Fruit fly (Drosophila melanogaster) whole organism, embryonic: ENCODE measurements around the gene thoc7.

Experiments used
- Aef1 ChIP-seq: fragments of 200-800 bp; sonication (Bioruptor generic); IDR thresholded peaks from 3 replicates; pipeline ENCODE4 v1.3.6; 2022; ENCODE audit warnings: missing biosample characterization, missing genetic modification characterization
- CG10209 ChIP-seq: fragments of 200-800 bp; sonication (Bioruptor generic); optimal IDR thresholded peaks from 3 replicates; lab custom pipeline; 2017; ENCODE audit warnings: missing biosample characterization, mild to moderate bottlenecking, missing genetic modification characterization, missing genetic modification reagents
- CG11696 ChIP-seq: fragments of 200-800 bp; sonication (Bioruptor generic); IDR thresholded peaks from 2 replicates; pipeline ENCODE4 v1.3.6; 2022; ENCODE audit warnings: missing biosample characterization, missing genetic modification characterization
- CG12769 ChIP-seq: fragments of 200-800 bp; sonication (Bioruptor generic); optimal IDR thresholded peaks from 2 replicates; lab custom pipeline; 2019; ENCODE audit warnings: missing biosample characterization, mild to moderate bottlenecking, missing genetic modification characterization, moderate library complexity
- CG1603 ChIP-seq: fragments of 200-800 bp; sonication (Bioruptor generic); optimal IDR thresholded peaks from 2 replicates; lab custom pipeline; 2019; ENCODE audit warnings: missing biosample characterization, mild to moderate bottlenecking, missing genetic modification characterization, moderate library complexity
- CG16779 ChIP-seq: fragments of 200-800 bp; sonication (Bioruptor generic); IDR thresholded peaks from 2 replicates; pipeline ENCODE4 v1.3.6; 2022; ENCODE audit warnings: missing biosample characterization, missing genetic modification characterization
- CG17328 ChIP-seq: fragments of 200-800 bp; sonication (Bioruptor generic); IDR thresholded peaks from 2 replicates; pipeline ENCODE4 v1.3.6; 2022; ENCODE audit warnings: missing biosample characterization, missing genetic modification characterization
- CG17612 ChIP-seq: fragments of 200-800 bp; sonication (Bioruptor generic); IDR thresholded peaks from 2 replicates; pipeline ENCODE4 v1.3.6; 2022; ENCODE audit warnings: missing biosample characterization, missing genetic modification characterization
- CG18764 ChIP-seq: fragments of 200-800 bp; sonication (Bioruptor generic); optimal IDR thresholded peaks from 3 replicates; lab custom pipeline; 2016; ENCODE audit warnings: missing biosample characterization, missing genetic modification characterization
- CG2199 ChIP-seq: fragments of 200-800 bp; sonication (Bioruptor generic); IDR thresholded peaks from 3 replicates; pipeline ENCODE4 v1.3.6; 2022; ENCODE audit warnings: missing biosample characterization, missing genetic modification characterization
- CG30020 ChIP-seq: fragments of 200-800 bp; optimal IDR thresholded peaks from 2 replicates; lab custom pipeline; 2019; ENCODE audit warnings: missing biosample characterization, mild to moderate bottlenecking, missing genetic modification characterization, moderate library complexity
- CG3065 ChIP-seq: fragments of 200-800 bp; sonication (Bioruptor generic); optimal IDR thresholded peaks from 2 replicates; lab custom pipeline; 2016; ENCODE audit warnings: missing biosample characterization, missing genetic modification characterization
- CG31441 ChIP-seq: fragments of 200-800 bp; sonication (Bioruptor generic); IDR thresholded peaks from 2 replicates; pipeline ENCODE4 v1.3.6; 2022; ENCODE audit warnings: missing biosample characterization, missing genetic modification characterization
- CG33213 ChIP-seq: fragments of 200-800 bp; sonication (Bioruptor generic); optimal IDR thresholded peaks from 3 replicates; lab custom pipeline; 2016; ENCODE audit warnings: missing biosample characterization, missing genetic modification characterization
- CG3726 ChIP-seq: fragments of 200-800 bp; sonication (Bioruptor generic); IDR thresholded peaks from 3 replicates; pipeline ENCODE4, ENCODE4 v1.3.6; 2022; ENCODE audit warnings: missing biosample characterization, missing genetic modification characterization
- CG42726 ChIP-seq: fragments of 200-800 bp; sonication (Bioruptor generic); IDR thresholded peaks from 2 replicates; pipeline ENCODE4 v1.3.6; 2022; ENCODE audit warnings: missing biosample characterization, missing genetic modification characterization; ENCODE audit not compliant: partially characterized antibody
- CG6813 ChIP-seq: fragments of 200-800 bp; sonication (Bioruptor generic); optimal IDR thresholded peaks from 2 replicates; lab custom pipeline; 2017; ENCODE audit warnings: missing biosample characterization, missing genetic modification characterization, mild to moderate bottlenecking, moderate library complexity, missing genetic modification reagents
- CG9797 ChIP-seq: fragments of 200-800 bp; sonication (Bioruptor generic); optimal IDR thresholded peaks from 3 replicates; lab custom pipeline; 2018; ENCODE audit warnings: missing biosample characterization, mild to moderate bottlenecking, missing genetic modification characterization
- Dbx ChIP-seq: fragments of 200-800 bp; sonication (Bioruptor generic); IDR thresholded peaks from 3 replicates; pipeline ENCODE4 v1.3.6; 2022; ENCODE audit warnings: missing biosample characterization, missing genetic modification characterization
- Fer2 ChIP-seq: fragments of 200-800 bp; sonication (Bioruptor generic); optimal IDR thresholded peaks from 2 replicates; lab custom pipeline; 2018; ENCODE audit warnings: missing biosample characterization, mild to moderate bottlenecking, missing genetic modification characterization, moderate library complexity
- Gug ChIP-seq: fragments of 200-800 bp; sonication (Bioruptor generic); IDR thresholded peaks from 4 replicates; pipeline ENCODE4 v1.3.6; 2022; ENCODE audit warnings: missing biosample characterization, missing genetic modification characterization
- Hr3 ChIP-seq: fragments of 200-800 bp; sonication (Bioruptor generic); optimal IDR thresholded peaks from 3 replicates; lab custom pipeline; 2016; ENCODE audit warnings: missing biosample characterization, missing genetic modification characterization
- Mad ChIP-seq: fragments of 200-800 bp; sonication (Bioruptor generic); optimal IDR thresholded peaks from 2 replicates; lab custom pipeline; 2016; ENCODE audit warnings: missing biosample characterization, missing genetic modification characterization
- Neu2 ChIP-seq: fragments of 200-800 bp; sonication (Bioruptor generic); optimal IDR thresholded peaks from 3 replicates; lab custom pipeline; 2016; ENCODE audit warnings: missing biosample characterization, missing genetic modification characterization, borderline replicate concordance
- NfI ChIP-seq: fragments of 200-800 bp; sonication (Bioruptor generic); optimal IDR thresholded peaks from 3 replicates; lab custom pipeline; 2018; ENCODE audit warnings: missing biosample characterization, mild to moderate bottlenecking, missing genetic modification characterization, moderate library complexity
- Scr ChIP-seq: fragments of 200-800 bp; sonication (Bioruptor generic); IDR thresholded peaks from 2 replicates; pipeline ENCODE4 v1.3.6; 2022; ENCODE audit warnings: missing biosample characterization, missing genetic modification characterization; ENCODE audit not compliant: partially characterized antibody
- Sin3A ChIP-seq: fragments of >200 bp; optimal IDR thresholded peaks from 2 replicates; lab custom pipeline; 2018
- Ssrp ChIP-seq: fragments of 200-800 bp; sonication (Bioruptor generic); optimal IDR thresholded peaks from 2 replicates; lab custom pipeline; 2018; ENCODE audit warnings: missing biosample characterization, mild to moderate bottlenecking, missing genetic modification characterization, moderate library complexity
- TFAM ChIP-seq: fragments of 200-800 bp; sonication (Bioruptor generic); optimal IDR thresholded peaks from 2 replicates; lab custom pipeline; 2017; ENCODE audit warnings: missing biosample characterization, missing genetic modification characterization, inconsistent platforms
- Usf ChIP-seq: fragments of 200-800 bp; sonication (Bioruptor generic); optimal IDR thresholded peaks from 2 replicates; lab custom pipeline; 2017; ENCODE audit warnings: missing genotype, missing biosample characterization, missing genetic modification characterization
- ap ChIP-seq: fragments of 200-800 bp; sonication (Bioruptor generic); IDR thresholded peaks from 2 replicates; pipeline ENCODE4 v1.3.6; 2022; ENCODE audit warnings: missing biosample characterization, missing genetic modification characterization
- ato ChIP-seq: fragments of 200-800 bp; sonication (Bioruptor generic); IDR thresholded peaks from 2 replicates; pipeline ENCODE4 v1.3.6; 2022; ENCODE audit warnings: missing biosample characterization, missing genetic modification characterization; ENCODE audit not compliant: partially characterized antibody
- cad ChIP-seq: fragments of >200 bp; optimal IDR thresholded peaks from 2 replicates; lab custom pipeline; 2017; ENCODE audit warnings: missing biosample characterization, missing genetic modification characterization
- chn ChIP-seq: fragments of 200-800 bp; sonication (Bioruptor generic); optimal IDR thresholded peaks from 2 replicates; lab custom pipeline; 2016; ENCODE audit warnings: missing biosample characterization, missing genetic modification characterization
- corto ChIP-seq: fragments of 200-800 bp; sonication (Bioruptor generic); optimal IDR thresholded peaks from 2 replicates; lab custom pipeline; 2016; ENCODE audit warnings: missing biosample characterization, mild to moderate bottlenecking, missing genetic modification characterization, moderate library complexity
- da ChIP-seq: fragments of 200-800 bp; sonication (Bioruptor generic); optimal IDR thresholded peaks from 2 replicates; lab custom pipeline; 2016; ENCODE audit warnings: missing biosample characterization, missing genetic modification characterization
- dmrt11E ChIP-seq: fragments of 200-800 bp; sonication (Bioruptor generic); optimal IDR thresholded peaks from 3 replicates; lab custom pipeline; 2018; ENCODE audit warnings: missing biosample characterization, mild to moderate bottlenecking, missing genetic modification characterization, moderate library complexity
- ems ChIP-seq: fragments of 200-800 bp; sonication (Bioruptor generic); optimal IDR thresholded peaks from 3 replicates; lab custom pipeline; 2016; ENCODE audit warnings: missing biosample characterization, missing genetic modification characterization
- hbn ChIP-seq: fragments of 200-800 bp; sonication (Bioruptor generic); IDR thresholded peaks from 2 replicates; pipeline ENCODE4 v1.3.6; 2022; ENCODE audit warnings: missing biosample characterization, missing genetic modification characterization; ENCODE audit not compliant: partially characterized antibody
- her ChIP-seq: fragments of 200-800 bp; sonication (Bioruptor generic); optimal IDR thresholded peaks from 2 replicates; lab custom pipeline; 2016; ENCODE audit warnings: missing biosample characterization, missing genetic modification characterization
- lbe ChIP-seq: fragments of 200-800 bp; sonication (Bioruptor generic); optimal IDR thresholded peaks from 2 replicates; lab custom pipeline; 2016; ENCODE audit warnings: missing biosample characterization, mild to moderate bottlenecking, missing genetic modification characterization
- lilli ChIP-seq: fragments of 200-800 bp; sonication (Bioruptor generic); optimal IDR thresholded peaks from 3 replicates; lab custom pipeline; 2016; ENCODE audit warnings: missing biosample characterization, missing genetic modification characterization
- nau ChIP-seq: fragments of 200-800 bp; sonication (Bioruptor generic); optimal IDR thresholded peaks from 3 replicates; lab custom pipeline; 2017; ENCODE audit warnings: missing biosample characterization, mild to moderate bottlenecking, missing genetic modification characterization, missing genetic modification reagents
- otp ChIP-seq: fragments of 200-800 bp; sonication (Bioruptor generic); IDR thresholded peaks from 3 replicates; pipeline ENCODE4, ENCODE4 v1.3.6; 2022; ENCODE audit warnings: missing biosample characterization, missing genetic modification characterization
- pita ChIP-seq: fragments of 200-800 bp; sonication (Bioruptor generic); optimal IDR thresholded peaks from 2 replicates; lab custom pipeline; 2017; ENCODE audit warnings: missing biosample characterization, mild to moderate bottlenecking, missing genetic modification characterization
- schlank ChIP-seq: fragments of 200-800 bp; sonication (Bioruptor generic); optimal IDR thresholded peaks from 2 replicates; lab custom pipeline; 2018; ENCODE audit warnings: missing biosample characterization, mild to moderate bottlenecking, missing genetic modification characterization
- sim ChIP-seq: fragments of 200-800 bp; sonication (Bioruptor generic); IDR thresholded peaks from 2 replicates; pipeline ENCODE4 v1.3.6; 2022; ENCODE audit warnings: missing biosample characterization, missing genetic modification characterization
- so ChIP-seq: fragments of 200-800 bp; sonication (Bioruptor generic); IDR thresholded peaks from 3 replicates; pipeline ENCODE4 v1.3.6; 2022; ENCODE audit warnings: missing biosample characterization, missing genetic modification characterization
- stc ChIP-seq: fragments of 200-800 bp; sonication (Bioruptor generic); IDR thresholded peaks from 2 replicates; pipeline ENCODE4 v1.3.6; 2022; ENCODE audit warnings: missing biosample characterization, missing genetic modification characterization
- stwl ChIP-seq: fragments of 200-800 bp; sonication (Bioruptor generic); optimal IDR thresholded peaks from 3 replicates; lab custom pipeline; 2018; ENCODE audit warnings: missing biosample characterization, mild to moderate bottlenecking, missing genetic modification characterization, moderate library complexity
- vfl ChIP-seq: fragments of 200-800 bp; sonication (Bioruptor generic); optimal IDR thresholded peaks from 2 replicates; lab custom pipeline; 2016; ENCODE audit warnings: missing biosample characterization, missing genetic modification characterization

The thoc7 gene

DNA sequence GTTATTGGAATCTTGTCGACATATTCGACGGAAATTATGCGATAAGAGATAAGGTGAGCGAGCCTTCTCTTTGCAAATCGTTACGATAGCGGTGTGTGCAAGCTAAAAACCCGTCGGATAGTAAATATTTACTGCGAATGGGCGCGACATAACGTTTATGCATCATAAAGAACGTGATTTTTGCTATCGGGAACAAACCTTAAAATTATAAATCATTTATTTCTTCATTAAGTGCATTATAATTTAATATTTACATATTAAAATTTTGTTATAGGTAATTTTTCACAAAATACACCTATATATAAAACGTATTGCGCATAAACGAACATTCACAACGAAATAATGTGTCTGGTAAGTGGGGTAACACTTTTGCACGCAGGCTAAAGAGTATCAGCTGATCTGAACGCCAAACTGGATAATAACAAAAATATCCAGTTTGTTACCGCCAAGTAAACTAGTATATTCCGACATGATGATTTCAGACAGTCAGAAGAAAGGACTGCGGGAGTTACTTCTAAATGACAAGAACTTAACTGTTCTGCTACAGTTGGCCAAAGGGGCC, 6.7 kb downstream of the thoc7 start, which contains the start of the genes Gk1 and CG13876 (continued):
- TF ChIP-seq stwl (tag; lab: Kevin White, UChicago) (peak; percentile 74), CG33213 (GFP tag; lab: Kevin White, UChicago) (peak; percentile 9), Fer2 (tag; lab: Kevin White, UChicago) (peak; percentile 95), CG2199 (GFP tag; lab: Robert Waterston, UW) (peak; percentile 94), CG1603 (peak; percentile 76), Usf (GFP tag; lab: Kevin White, UChicago) (peak; percentile 78), her (peak; percentile 47), Neu2 (GFP tag; lab: Kevin White, UChicago) (no peak), CG18764 (GFP tag; lab: Kevin White, UChicago) (peak; percentile 85), vfl (GFP tag; lab: Kevin White, UChicago) (peak; percentile 70), lbe (peak; percentile 93), hbn (no peak), CG16779 (GFP tag; lab: Robert Waterston, UW) (peak; percentile 83), ems (peak; percentile 72), pita (no peak), corto (GFP tag; lab: Kevin White, UChicago) (peak; percentile 94), Gug (peak; percentile 57; the same call in 2 of the 4 replicates), da (no peak), chn (GFP tag; lab: Kevin White, UChicago) (peak; percentile 69), CG3726 (GFP tag; lab: Robert Waterston, UW) (peak; percentile 83), TFAM (GFP tag; lab: Kevin White, UChicago) (peak; percentile 63), Aef1 (peak; percentile 90), CG42726 (GFP tag; lab: Robert Waterston, UW) (no peak), stc (GFP tag; lab: Robert Waterston, UW) (peak; percentile 96), CG31441 (GFP tag; lab: Robert Waterston, UW) (no peak; the same call in 1 of the 2 replicates), Hr3 (GFP tag; lab: Kevin White, UChicago) (peak; percentile 85), CG17612 (GFP tag; lab: Robert Waterston, UW) (peak; percentile 87), CG6813 (GFP tag; lab: Kevin White, UChicago) (peak; percentile 95), nau (GFP tag; lab: Kevin White, UChicago) (no peak), dmrt11E (peak; percentile 96), CG12769 (peak; percentile 95), ato (GFP tag; lab: Robert Waterston, UW) (no peak), sim (GFP tag; lab: Robert Waterston, UW) (peak; percentile 91), lilli (GFP tag; lab: Kevin White, UChicago) (peak; percentile 86), CG10209 (peak; percentile 95), Mad (GFP tag; lab: Kevin White, UChicago) (peak; percentile 64), schlank (tag; lab: Kevin White, UChicago) (peak; percentile 90), Dbx (GFP tag; lab: Robert Waterston, UW) (peak; percentile 96), so (GFP tag; lab: Robert Waterston, UW) (peak; percentile 95), CG17328 (peak; percentile 96), ap (GFP tag; lab: Robert Waterston, UW) (peak; percentile 89), otp (GFP tag; lab: Robert Waterston, UW) (peak; percentile 87), cad (GFP tag; lab: Kevin White, UChicago) (no peak), Scr (no peak), CG9797 (peak; percentile 24), CG11696 (GFP tag; lab: Robert Waterston, UW) (peak; percentile 88), Ssrp (tag; lab: Kevin White, UChicago) (peak; percentile 94), Sin3A (lab: Kevin White, UChicago) (no peak), CG3065 (GFP tag; lab: Kevin White, UChicago) (peak; percentile 74), CG30020 (tag; lab: Kevin White, UChicago) (peak; percentile 85), NfI (GFP tag; lab: Kevin White, UChicago) (peak; percentile 93)
